Worm (Caenorhabditis elegans): ENCODE results near the gene smf-1.

DNA sequence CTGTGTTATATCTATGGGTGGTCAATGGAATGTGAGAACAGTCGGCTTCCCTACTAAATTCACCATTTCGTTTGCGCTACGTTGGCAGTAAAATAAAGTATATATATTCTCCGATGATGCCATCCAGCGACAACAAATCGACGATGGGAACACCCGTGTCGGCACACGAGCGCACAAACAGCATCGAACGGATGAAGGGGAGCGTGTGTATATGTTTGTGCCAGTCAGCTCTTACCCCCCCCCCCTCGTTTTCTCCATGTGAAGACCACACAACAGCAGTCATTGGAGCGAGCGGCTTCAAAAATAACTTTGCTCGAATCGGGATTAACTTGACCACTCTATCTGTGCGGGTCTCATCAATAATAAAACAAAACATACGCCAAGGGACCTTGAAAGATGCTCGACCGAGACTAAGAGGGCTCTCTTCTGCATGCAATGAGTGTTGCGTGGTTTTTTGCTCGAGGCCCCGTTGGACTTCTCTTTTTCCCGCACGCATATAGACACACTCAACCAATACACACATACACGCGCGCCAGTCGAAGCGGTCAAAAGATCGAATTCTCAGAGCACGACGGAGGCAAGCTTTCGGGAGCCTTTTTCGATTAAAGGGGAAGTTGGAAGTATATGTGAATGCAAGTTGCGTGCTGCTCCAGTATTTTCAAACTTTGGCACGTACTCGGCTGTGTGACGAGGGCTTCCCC lies 17.6 kb upstream of the smf-1 start:
- no peak for TF ChIP-seq let-526 (GFP tag; IDR thresholded peaks at IDR 0.05)
- TF ChIP-seq madf-8 (GFP tag; conservative IDR thresholded peaks at IDR 0.05): no peak
- no peak for TF ChIP-seq zim-3 (tag; optimal IDR thresholded peaks at IDR 0.05)
- no peak for TF ChIP-seq ztf-22 (GFP tag; optimal IDR thresholded peaks at IDR 0.05)
- TF ChIP-seq D2030.7 (GFP tag; IDR thresholded peaks at IDR 0.05): no peak
